Worm (Caenorhabditis elegans): Measurements from ENCODE around the gene F44E7.9.

ce11 chrV:5780713-5781360, 10.2 kb upstream of the F44E7.9 start, which contains the start of gene F44E7.5:
- peak; percentile 40 for TF ChIP-seq snpc-4 (tag; optimal IDR thresholded peaks at IDR 0.05)
- TF ChIP-seq elt-3 (tag; optimal IDR thresholded peaks at IDR 0.05): no peak
- TF ChIP-seq unc-55 (GFP tag; optimal IDR thresholded peaks at IDR 0.05): peak; percentile 62
- TF ChIP-seq nhr-25 (tag; optimal IDR thresholded peaks at IDR 0.05): peak; percentile 78
- TF ChIP-seq mab-5 (tag; optimal IDR thresholded peaks at IDR 0.05): no peak
- TF ChIP-seq aly-2 (tag; optimal IDR thresholded peaks at IDR 0.05): no peak
- no peak for TF ChIP-seq nhr-11 (tag; optimal IDR thresholded peaks at IDR 0.05)
- peak; percentile 37 for TF ChIP-seq blmp-1 (tag; optimal IDR thresholded peaks at IDR 0.05; ENCODE audit: insufficient read depth)
- TF ChIP-seq lin-13 (GFP tag; optimal IDR thresholded peaks at IDR 0.05): peak; percentile 70
- peak; percentile 39 for TF ChIP-seq F13H6.1 (tag; optimal IDR thresholded peaks at IDR 0.05)
- TF ChIP-seq R02D3.7 (tag; optimal IDR thresholded peaks at IDR 0.05): no peak

All from whole organism, L2 larva.